Fruit fly (Drosophila melanogaster) whole organism, embryonic: ENCODE data around the gene RanGAP.

Source experiments
- Awh ChIP-seq: fragments of 200-800 bp; sonication (Bioruptor generic); IDR thresholded peaks from 2 replicates; pipeline ENCODE4, ENCODE4 v1.3.6; 2022; ENCODE audit warnings: missing biosample characterization, missing genetic modification characterization
- CG10543 ChIP-seq: fragments of 200-800 bp; sonication (Bioruptor generic); optimal IDR thresholded peaks from 3 replicates; lab custom pipeline; 2017; ENCODE audit warnings: missing biosample characterization, mild to moderate bottlenecking, missing genetic modification characterization, moderate library complexity
- CG10979 ChIP-seq: fragments of 200-800 bp; sonication (Bioruptor generic); optimal IDR thresholded peaks from 2 replicates; lab custom pipeline; 2018; ENCODE audit warnings: missing biosample characterization, mild to moderate bottlenecking, missing genetic modification characterization, moderate library complexity
- CG11504 ChIP-seq: fragments of 200-800 bp; sonication (Bioruptor generic); optimal IDR thresholded peaks from 3 replicates; lab custom pipeline; 2019; ENCODE audit warnings: missing biosample characterization, mild to moderate bottlenecking, missing genetic modification characterization, moderate library complexity
- CG11696 ChIP-seq: fragments of 200-800 bp; sonication (Bioruptor generic); IDR thresholded peaks from 2 replicates; pipeline ENCODE4 v1.3.6; 2022; ENCODE audit warnings: missing biosample characterization, missing genetic modification characterization
- CG12659 ChIP-seq: fragments of 200-800 bp; sonication (Bioruptor generic); optimal IDR thresholded peaks from 3 replicates; lab custom pipeline; 2017; ENCODE audit warnings: mild to moderate bottlenecking, missing biosample characterization, missing genetic modification reagents, missing genetic modification characterization
- CG12942 ChIP-seq: fragments of 200-800 bp; sonication (Bioruptor generic); optimal IDR thresholded peaks from 3 replicates; lab custom pipeline; 2016; ENCODE audit warnings: missing biosample characterization, missing genetic modification characterization
- CG13287 ChIP-seq: fragments of 200-800 bp; sonication (Bioruptor generic); IDR thresholded peaks from 2 replicates; pipeline ENCODE4 v1.3.6; 2022; ENCODE audit warnings: missing biosample characterization, missing genetic modification characterization; ENCODE audit not compliant: partially characterized antibody
- CG15479 ChIP-seq: fragments of 200-800 bp; sonication (Bioruptor generic); optimal IDR thresholded peaks from 3 replicates; lab custom pipeline; 2019; ENCODE audit warnings: missing biosample characterization, mild to moderate bottlenecking, missing genetic modification characterization, moderate library complexity
- CG17568 ChIP-seq: fragments of 200-800 bp; sonication (Bioruptor generic); optimal IDR thresholded peaks from 2 replicates; lab custom pipeline; 2018; ENCODE audit warnings: missing biosample characterization, mild to moderate bottlenecking, missing genetic modification characterization, moderate library complexity
- CG17829 ChIP-seq: fragments of 200-800 bp; optimal IDR thresholded peaks from 2 replicates; lab custom pipeline; 2019; ENCODE audit warnings: missing biosample characterization, mild to moderate bottlenecking, missing genetic modification characterization, moderate library complexity
- CG18011 ChIP-seq: fragments of 200-800 bp; sonication (Bioruptor generic); optimal IDR thresholded peaks from 2 replicates; lab custom pipeline; 2017; ENCODE audit warnings: missing biosample characterization, missing genetic modification characterization, mild to moderate bottlenecking, moderate library complexity, missing genotype
- CG2116 ChIP-seq: fragments of 200-800 bp; sonication (Bioruptor generic); optimal IDR thresholded peaks from 3 replicates; lab custom pipeline; 2018; ENCODE audit warnings: missing biosample characterization, mild to moderate bottlenecking, missing genetic modification characterization
- CG2120 ChIP-seq: fragments of 200-800 bp; sonication (Bioruptor generic); optimal IDR thresholded peaks from 3 replicates; lab custom pipeline; 2016; ENCODE audit warnings: missing biosample characterization, missing genetic modification characterization
- CG3407 ChIP-seq: fragments of 200-800 bp; sonication (Bioruptor generic); optimal IDR thresholded peaks from 2 replicates; lab custom pipeline; 2018; ENCODE audit warnings: missing biosample characterization, mild to moderate bottlenecking, missing genetic modification characterization
- CG6654 ChIP-seq: fragments of 200-800 bp; sonication (Bioruptor generic); optimal IDR thresholded peaks from 2 replicates; lab custom pipeline; 2017; ENCODE audit warnings: missing biosample characterization, mild to moderate bottlenecking, missing genetic modification characterization
- CG6683 ChIP-seq: fragments of 200-800 bp; sonication (Bioruptor generic); optimal IDR thresholded peaks from 2 replicates; lab custom pipeline; 2017; ENCODE audit warnings: missing biosample characterization, mild to moderate bottlenecking, missing genetic modification characterization, missing genetic modification reagents
- CG6689 ChIP-seq: fragments of 200-800 bp; sonication (Bioruptor generic); IDR thresholded peaks from 2 replicates; pipeline ENCODE4 v1.3.6; 2022; ENCODE audit warnings: missing biosample characterization, missing genetic modification characterization
- CG8359 ChIP-seq: fragments of 200-800 bp; sonication (Bioruptor generic); optimal IDR thresholded peaks from 2 replicates; lab custom pipeline; 2017; ENCODE audit warnings: missing biosample characterization, mild to moderate bottlenecking, missing genetic modification characterization, borderline replicate concordance
- CG8388 ChIP-seq: fragments of 200-800 bp; sonication (Bioruptor generic); optimal IDR thresholded peaks from 2 replicates; lab custom pipeline; 2019; ENCODE audit warnings: missing biosample characterization, mild to moderate bottlenecking, missing genetic modification characterization, moderate library complexity
- CG9215 ChIP-seq: fragments of 200-800 bp; sonication (Bioruptor generic); IDR thresholded peaks from 2 replicates; pipeline ENCODE4 v1.3.6; 2022; ENCODE audit warnings: missing biosample characterization, missing genetic modification characterization
- CG9817 ChIP-seq: fragments of 200-800 bp; sonication (Bioruptor generic); optimal IDR thresholded peaks from 2 replicates; lab custom pipeline; 2018; ENCODE audit warnings: missing biosample characterization, mild to moderate bottlenecking, missing genetic modification characterization, moderate library complexity
- Dad ChIP-seq: fragments of 200-800 bp; sonication (Bioruptor generic); optimal IDR thresholded peaks from 3 replicates; lab custom pipeline; 2016; ENCODE audit warnings: missing biosample characterization, missing genetic modification characterization
- Deaf1 ChIP-seq: fragments of 200-800 bp; optimal IDR thresholded peaks from 3 replicates; lab custom pipeline; 2019; ENCODE audit warnings: missing biosample characterization, mild to moderate bottlenecking, missing genetic modification characterization, moderate library complexity
- Fer1 ChIP-seq: fragments of 200-800 bp; sonication (Bioruptor generic); optimal IDR thresholded peaks from 2 replicates; lab custom pipeline; 2017; ENCODE audit warnings: missing biosample characterization, mild to moderate bottlenecking, missing genetic modification characterization
- HmgZ ChIP-seq: fragments of 200-800 bp; sonication (Bioruptor generic); optimal IDR thresholded peaks from 2 replicates; lab custom pipeline; 2018; ENCODE audit warnings: missing biosample characterization, mild to moderate bottlenecking, missing genetic modification characterization
- Hr39 ChIP-seq: fragments of >200 bp; optimal IDR thresholded peaks from 2 replicates; lab custom pipeline; 2017
- Lhr ChIP-seq: fragments of 200-800 bp; sonication (Bioruptor generic); optimal IDR thresholded peaks from 3 replicates; lab custom pipeline; 2017; ENCODE audit warnings: mild to moderate bottlenecking, missing biosample characterization, missing genetic modification reagents, missing genetic modification characterization
- Mes4 ChIP-seq: fragments of 200-800 bp; sonication (Bioruptor generic); optimal IDR thresholded peaks from 2 replicates; lab custom pipeline; 2016; ENCODE audit warnings: missing biosample characterization, missing genetic modification characterization
- Scr ChIP-seq: fragments of 200-800 bp; sonication (Bioruptor generic); IDR thresholded peaks from 2 replicates; pipeline ENCODE4 v1.3.6; 2022; ENCODE audit warnings: missing biosample characterization, missing genetic modification characterization; ENCODE audit not compliant: partially characterized antibody
- Side ChIP-seq: fragments of 200-800 bp; sonication (Bioruptor generic); optimal IDR thresholded peaks from 2 replicates; lab custom pipeline; 2016; ENCODE audit warnings: missing biosample characterization, missing genetic modification characterization
- Stat92E ChIP-seq, 3 experiments: fragments of >200 bp in 2 of 3; fragments of 200-800 bp in 1 of 3; sonication (Bioruptor generic) in 1 of 3; optimal IDR thresholded peaks; 2 replicates each; lab custom pipeline; 2017 to 2019; ENCODE audit warnings: missing biosample characterization in 3 of 3, missing genetic modification characterization in 3 of 3, mild to moderate bottlenecking in 1 of 3, moderate library complexity in 1 of 3
- Tbp ChIP-seq: fragments of >200 bp; optimal IDR thresholded peaks from 2 replicates; lab custom pipeline; 2018; ENCODE audit warnings: missing biosample characterization, missing genetic modification characterization
- Xbp1 ChIP-seq: fragments of 200-800 bp; sonication (Bioruptor generic); optimal IDR thresholded peaks from 3 replicates; lab custom pipeline; 2016; ENCODE audit warnings: missing biosample characterization, mild to moderate bottlenecking, missing genetic modification characterization
- cad ChIP-seq: fragments of >200 bp; optimal IDR thresholded peaks from 2 replicates; lab custom pipeline; 2017; ENCODE audit warnings: missing biosample characterization, missing genetic modification characterization
- corto ChIP-seq: fragments of 200-800 bp; sonication (Bioruptor generic); optimal IDR thresholded peaks from 2 replicates; lab custom pipeline; 2016; ENCODE audit warnings: missing biosample characterization, mild to moderate bottlenecking, missing genetic modification characterization, moderate library complexity
- crc ChIP-seq: fragments of 200-800 bp; sonication (Bioruptor generic); optimal IDR thresholded peaks from 2 replicates; lab custom pipeline; 2016; ENCODE audit warnings: missing biosample characterization, missing genetic modification characterization
- dm ChIP-seq: fragments of 200-800 bp; sonication (Bioruptor generic); optimal IDR thresholded peaks from 3 replicates; lab custom pipeline; 2016; ENCODE audit warnings: missing biosample characterization, missing genetic modification characterization
- dmrt99B ChIP-seq: fragments of 200-800 bp; sonication (Bioruptor generic); optimal IDR thresholded peaks from 2 replicates; lab custom pipeline; 2018; ENCODE audit warnings: missing biosample characterization, mild to moderate bottlenecking, missing genetic modification characterization, moderate library complexity
- emc ChIP-seq: fragments of 200-800 bp; sonication (Bioruptor generic); optimal IDR thresholded peaks from 2 replicates; lab custom pipeline; 2016; ENCODE audit warnings: missing biosample characterization, missing genetic modification characterization
- esg ChIP-seq: fragments of 200-800 bp; sonication (Bioruptor generic); conservative IDR thresholded peaks from 2 replicates; pipeline ENCODE4 v1.3.6; 2022; ENCODE audit warnings: missing biosample characterization, missing genetic modification characterization
- pan ChIP-seq, 4 experiments: fragments of >200 bp in 3 of 4; fragments of 200-800 bp in 1 of 4; sonication (Bioruptor generic) in 1 of 4; optimal IDR thresholded peaks in 3 of 4; IDR thresholded peaks in 1 of 4; 2 replicates each; pipeline versions ENCODE4 v1.3.6 to Lab custom; 2017 to 2022; ENCODE audit warnings: missing biosample characterization in 2 of 4, missing genetic modification characterization in 2 of 4, mixed read lengths in 1 of 4
- pb ChIP-seq: fragments of 200-800 bp; sonication (Bioruptor generic); optimal IDR thresholded peaks from 3 replicates; lab custom pipeline; 2016; ENCODE audit warnings: missing biosample characterization, missing genetic modification characterization
- sens ChIP-seq: fragments of 200-800 bp; sonication (Bioruptor generic); peaks from one replicate; lab custom pipeline; 2016; ENCODE audit warnings: missing biosample characterization, missing genetic modification characterization
- seq ChIP-seq: fragments of 200-800 bp; sonication (Bioruptor generic); IDR thresholded peaks from 2 replicates; pipeline ENCODE4 v1.3.6; 2022; ENCODE audit warnings: missing biosample characterization, missing genetic modification characterization
- tll ChIP-seq, 2 experiments: fragments of 200-800 bp in 1 of 2; fragments of >200 bp in 1 of 2; sonication (Bioruptor generic) in 1 of 2; optimal IDR thresholded peaks; 2 replicates each; lab custom pipeline; 2017 to 2019; ENCODE audit warnings: missing biosample characterization in 2 of 2, missing genetic modification characterization in 2 of 2, mild to moderate bottlenecking in 1 of 2, moderate library complexity in 1 of 2
- ttk ChIP-seq: fragments of 200-800 bp; sonication (Bioruptor generic); IDR thresholded peaks from 2 replicates; pipeline ENCODE4 v2.1.2; 2022; ENCODE audit warnings: missing biosample characterization, missing genetic modification characterization

RanGAP gene

dm6 chr2L:19416602-19417497, 24.9 kb upstream of the RanGAP start, which contains the start of gene Lectin-galC1 (continued):
- TF ChIP-seq Deaf1: peak; percentile 10
- TF ChIP-seq CG8359: peak; percentile 68
- TF ChIP-seq Mes4 (GFP tag; lab: Kevin White, UChicago): peak; percentile 87
- TF ChIP-seq Scr: no peak
- TF ChIP-seq Awh (GFP tag; lab: Robert Waterston, UW): peak; percentile 92
- TF ChIP-seq CG6689 (GFP tag; lab: Robert Waterston, UW): peak; percentile 86
- TF ChIP-seq seq (GFP tag; lab: Robert Waterston, UW): peak; percentile 88
- peak; percentile 72 for TF ChIP-seq crc (GFP tag; lab: Kevin White, UChicago)
- peak; percentile 99 for TF ChIP-seq sens (GFP tag; lab: Kevin White, UChicago)
- peak; percentile 82 for TF ChIP-seq CG12942 (GFP tag; lab: Kevin White, UChicago)
- TF ChIP-seq Dad: peak; percentile 84
- TF ChIP-seq dm (GFP tag; lab: Kevin White, UChicago): peak; percentile 75
- TF ChIP-seq Fer1 (GFP tag; lab: Kevin White, UChicago): peak; percentile 82
- peak; percentile 55 for TF ChIP-seq HmgZ (tag; lab: Kevin White, UChicago)
- TF ChIP-seq CG18011 (GFP tag; lab: Kevin White, UChicago): peak; percentile 45
- TF ChIP-seq CG6683: peak; percentile 60
- TF ChIP-seq CG17829 (tag; lab: Kevin White, UChicago): peak; percentile 88
- TF ChIP-seq Tbp: no peak
- peak; percentile 91 for TF ChIP-seq Xbp1 (GFP tag; lab: Kevin White, UChicago)
- peak; percentile 87 for TF ChIP-seq CG8388 (GFP tag; lab: Kevin White, UChicago)
- peak; percentile 78 for TF ChIP-seq Lhr (GFP tag; lab: Kevin White, UChicago)
- peak; percentile 85 for TF ChIP-seq CG17568 (GFP tag; lab: Kevin White, UChicago)
- TF ChIP-seq CG6654 (GFP tag; lab: Kevin White, UChicago): peak; percentile 53
- TF ChIP-seq CG11504 (tag; lab: Kevin White, UChicago): peak; percentile 86
- TF ChIP-seq tll (GFP tag; optimal IDR thresholded peaks at IDR 0.05; lab: Kevin White, UChicago): no peak
- peak; percentile 70 for TF ChIP-seq pb (GFP tag; lab: Kevin White, UChicago)
- peak; percentile 77 for TF ChIP-seq CG12659 (GFP tag; lab: Kevin White, UChicago)
- TF ChIP-seq corto (GFP tag; lab: Kevin White, UChicago): no peak
- TF ChIP-seq emc (GFP tag; lab: Kevin White, UChicago): peak; percentile 72
- TF ChIP-seq CG2116 (GFP tag; lab: Kevin White, UChicago): peak; percentile 70
- TF ChIP-seq CG10543 (GFP tag; lab: Kevin White, UChicago): peak; percentile 36
- TF ChIP-seq esg: peak; percentile 75
- peak; percentile 69; the same call in 1 of the 2 replicates for TF ChIP-seq CG11696
- no peak for TF ChIP-seq Hr39 (lab: Kevin White, UChicago)
- TF ChIP-seq cad (GFP tag; lab: Kevin White, UChicago): no peak
- peak; percentile 78 for TF ChIP-seq CG9817
- peak; percentile 85 for TF ChIP-seq ttk (GFP tag; lab: Robert Waterston, UW)
- TF ChIP-seq Side (GFP tag; lab: Kevin White, UChicago): peak; percentile 87
- TF ChIP-seq CG9215 (GFP tag; lab: Robert Waterston, UW): no peak
- TF ChIP-seq CG13287 (GFP tag; lab: Robert Waterston, UW): no peak
- peak; percentile 90 for TF ChIP-seq CG10979
- TF ChIP-seq CG3407: peak; percentile 87
- no peak for TF ChIP-seq CG15479
- peak in 1 of 3 experiments; percentile 25 for TF ChIP-seq Stat92E (GFP tag; optimal IDR thresholded peaks at IDR 0.05; lab: Kevin White, UChicago)
- peak; percentile 58 for TF ChIP-seq CG2120 (GFP tag; lab: Kevin White, UChicago)
- TF ChIP-seq pan (optimal IDR thresholded peaks at IDR 0.05; lab: Kevin White, UChicago): no peak
- TF ChIP-seq pan (GFP tag; optimal IDR thresholded peaks at IDR 0.05 in 1 of 2, IDR thresholded peaks at IDR 0.05 in 1 of 2): peak in 1 of 2 experiments; percentile 88
- TF ChIP-seq dmrt99B: peak; percentile 91
